Worm (Caenorhabditis elegans): ENCODE data around the gene Y53C12B.1.
A peak's percentile ranks its signal among the peaks of the same experiment; 100 is the strongest.

The Y53C12B.1 gene

ce11 chrII:9764696-9765095 is 18.8 kb upstream of the Y53C12B.1 start:
- TF ChIP-seq unc-55 (GFP tag; optimal IDR thresholded peaks at IDR 0.05) (peak; percentile 62), hlh-30 (tag; optimal IDR thresholded peaks at IDR 0.05; ENCODE audit: insufficient read depth) (no peak)

- TF ChIP-seq nhr-232 (tag; optimal IDR thresholded peaks at IDR 0.05) (no peak), hlh-30 (tag; optimal IDR thresholded peaks at IDR 0.05; ENCODE audit: insufficient read depth) (no peak), ahr-1 (tag; optimal IDR thresholded peaks at IDR 0.05) (no peak), madf-2 (tag; optimal IDR thresholded peaks at IDR 0.05) (no peak), dve-1 (tag; optimal IDR thresholded peaks at IDR 0.05) (no peak), lim-6 (tag; optimal IDR thresholded peaks at IDR 0.05) (no peak)
Observed at ce11 chrII:9759382-9759781, 13.5 kb upstream of the Y53C12B.1 start.

DNA sequence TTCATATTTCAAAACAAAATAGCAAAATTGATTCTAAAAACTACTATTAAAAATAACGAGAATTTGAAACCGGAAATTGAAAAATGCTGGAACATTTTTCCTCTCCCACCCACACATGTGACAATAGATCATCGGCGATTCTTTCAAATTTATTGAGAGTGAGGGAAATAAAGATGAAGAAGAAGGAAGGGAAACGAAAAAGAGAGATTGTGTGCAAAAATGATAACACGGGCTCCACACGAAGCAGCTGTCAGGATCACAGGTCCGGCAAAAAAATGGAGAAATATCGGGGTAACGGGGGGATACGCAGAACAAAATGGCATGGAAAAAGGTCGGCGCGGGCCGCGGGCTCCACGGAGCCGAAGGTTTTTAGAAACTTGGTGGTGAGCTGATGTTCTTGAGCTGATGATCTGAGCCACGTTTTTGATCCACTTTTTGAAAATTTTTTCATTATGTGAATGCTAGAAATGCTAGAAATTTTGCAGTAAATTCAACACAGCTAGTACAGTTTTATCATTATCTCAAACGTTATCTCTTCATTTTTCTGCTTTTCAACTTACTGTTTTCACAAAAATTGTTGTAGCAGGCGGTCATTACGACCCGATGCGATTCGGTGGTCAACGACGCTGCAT is 11.9 kb upstream of the Y53C12B.1 start, which contains the start of gene shk-1:
Gene shk-1 (plus strand): TSS at position 582 of the 632 bp plus-strand sequence.
- peak; percentile 77 for TF ChIP-seq ceh-18 (tag; optimal IDR thresholded peaks at IDR 0.05)
- TF ChIP-seq nhr-232 (tag; optimal IDR thresholded peaks at IDR 0.05) = no peak
- TF ChIP-seq nhr-11 (tag; optimal IDR thresholded peaks at IDR 0.05) = peak; percentile 87
- peak; percentile 23 for TF ChIP-seq rnt-1 (tag; optimal IDR thresholded peaks at IDR 0.05)

DNA sequence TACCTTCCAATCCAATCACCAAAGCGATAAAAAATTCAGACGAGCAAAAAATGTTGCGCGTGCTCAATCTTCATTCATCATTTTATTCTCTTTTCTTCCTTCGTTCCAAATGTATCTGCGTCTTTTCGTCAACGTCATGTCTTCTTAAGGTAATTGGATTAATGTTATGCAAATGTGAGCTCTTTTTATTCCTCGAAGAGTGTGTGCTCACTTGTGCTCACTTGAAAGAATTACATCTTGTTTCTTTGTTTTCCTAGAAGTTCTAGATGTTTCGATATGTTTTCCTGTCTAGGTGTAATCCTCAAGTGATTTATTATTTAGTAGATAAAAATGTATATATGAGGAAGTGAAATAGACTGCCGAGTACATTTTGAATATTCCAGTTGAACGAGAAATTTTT is 9.5 kb upstream of the Y53C12B.1 start:
- TF ChIP-seq hlh-13 (GFP tag; optimal IDR thresholded peaks at IDR 0.05) (no peak), sox-4 (tag; optimal IDR thresholded peaks at IDR 0.05) (no peak), mec-3 (tag; optimal IDR thresholded peaks at IDR 0.05; ENCODE audit: borderline replicate concordance) (no peak)

- TF ChIP-seq zip-5 (tag; optimal IDR thresholded peaks at IDR 0.05) (no peak), pax-1 (tag; optimal IDR thresholded peaks at IDR 0.05) (no peak), pag-3 (tag; optimal IDR thresholded peaks at IDR 0.05; ENCODE audit: borderline replicate concordance) (no peak), hlh-6 (tag; optimal IDR thresholded peaks at IDR 0.05) (no peak), syd-9 (tag; optimal IDR thresholded peaks at IDR 0.05) (no peak), fax-1 (tag; optimal IDR thresholded peaks at IDR 0.05) (no peak), C38D4.7 (GFP tag; optimal IDR thresholded peaks at IDR 0.05) (no peak), hlh-15 (tag; optimal IDR thresholded peaks at IDR 0.05) (no peak), rnt-1 (tag; optimal IDR thresholded peaks at IDR 0.05) (no peak), ets-4 (tag; optimal IDR thresholded peaks at IDR 0.05) (no peak)
Observed at ce11 chrII:9753730-9754129, 7.9 kb upstream of the Y53C12B.1 start, which contains the start of gene ZK1321.1. TSS of gene ZK1321.1 (plus strand) at chrII:9754030.

DNA sequence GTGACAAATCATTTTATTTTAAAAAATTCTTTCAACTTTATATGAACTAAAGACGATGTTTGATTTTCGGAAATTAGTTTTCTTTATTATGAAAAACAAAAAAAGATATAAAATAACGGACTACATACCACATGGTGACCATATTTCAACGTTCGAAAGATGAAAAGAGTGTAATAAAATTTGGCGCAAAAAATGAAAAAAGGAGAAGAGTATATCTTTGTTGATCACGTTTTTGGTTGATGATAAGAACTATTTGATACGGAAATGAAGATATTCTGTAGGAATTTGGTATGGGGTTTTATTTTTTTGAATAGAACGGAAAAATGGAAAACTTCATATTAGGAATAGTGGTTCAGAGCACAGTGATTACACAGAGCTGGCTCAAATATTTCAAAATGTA is 7.2 kb upstream of the Y53C12B.1 start, which contains the start of gene Y53C12B.7:
Gene Y53C12B.7 (minus strand): TSS at position 163 of the 400 bp plus-strand sequence.
- TF ChIP-seq ref-2 (tag; optimal IDR thresholded peaks at IDR 0.05) = no peak
- TF ChIP-seq hlh-15 (tag; optimal IDR thresholded peaks at IDR 0.05) = no peak

- TF ChIP-seq ceh-30 (tag; optimal IDR thresholded peaks at IDR 0.05) (no peak), eyg-1 (tag; optimal IDR thresholded peaks at IDR 0.05) (no peak), elt-4 (tag; optimal IDR thresholded peaks at IDR 0.05) (no peak), che-1 (tag; optimal IDR thresholded peaks at IDR 0.05) (no peak), odd-2 (tag; optimal IDR thresholded peaks at IDR 0.05) (no peak), C38D4.7 (GFP tag; optimal IDR thresholded peaks at IDR 0.05) (no peak), pha-2 (tag; optimal IDR thresholded peaks at IDR 0.05) (no peak), ceh-18 (tag; optimal IDR thresholded peaks at IDR 0.05) (no peak), ceh-2 (tag; optimal IDR thresholded peaks at IDR 0.05) (no peak), ceh-6 (GFP tag; optimal IDR thresholded peaks at IDR 0.05) (no peak), nhr-11 (tag; optimal IDR thresholded peaks at IDR 0.05) (no peak), fkh-10 (GFP tag; optimal IDR thresholded peaks at IDR 0.05) (no peak)
Observed at ce11 chrII:9752278-9752677, 6.4 kb upstream of the Y53C12B.1 start.

All from whole organism, late embryonic.